Worm (Caenorhabditis elegans) whole organism, L3 larva: ENCODE results near the gene Y43F8C.3.

Experiments used
- ama-1 ChIP-seq: fragments of 150-350 bp; optimal IDR thresholded peaks from 2 replicates; lab custom pipeline; 2018
- ceh-28 ChIP-seq: fragments of 150-350 bp; optimal IDR thresholded peaks from 2 replicates; lab custom pipeline; 2014; ENCODE audit warnings: missing biosample characterization, missing genetic modification reagents, missing genetic modification characterization
- ceh-82 ChIP-seq: fragments of 150-350 bp; optimal IDR thresholded peaks from 2 replicates; lab custom pipeline; 2014; ENCODE audit warnings: missing biosample characterization, missing genetic modification characterization
- ceh-9 ChIP-seq: sonication (generic microtip); optimal IDR thresholded peaks from 2 replicates; lab custom pipeline; 2018; ENCODE audit warnings: missing biosample characterization, missing genetic modification characterization
- egl-27 ChIP-seq: sonication (generic microtip); optimal IDR thresholded peaks from 4 replicates; lab custom pipeline; 2017; ENCODE audit warnings: missing biosample characterization, missing genetic modification reagents, missing genetic modification characterization
- egl-5 ChIP-seq: fragments of 150-350 bp; optimal IDR thresholded peaks from 2 replicates; lab custom pipeline; 2017; ENCODE audit warnings: missing biosample characterization, missing genetic modification reagents, missing genetic modification characterization, inconsistent platforms
- elt-1 ChIP-seq: fragments of 150-350 bp; optimal IDR thresholded peaks from 2 replicates; lab custom pipeline; 2014; ENCODE audit warnings: missing biosample characterization, missing genetic modification characterization
- eor-1 ChIP-seq, 2 experiments: fragments of 150-350 bp; optimal IDR thresholded peaks; 2 replicates each; lab custom pipeline; 2014 to 2018; ENCODE audit warnings: missing biosample characterization in 2 of 2, missing genetic modification characterization in 2 of 2
- fkh-10 ChIP-seq: sonication (generic microtip); optimal IDR thresholded peaks from 2 replicates; lab custom pipeline; 2017; ENCODE audit warnings: missing biosample characterization, missing genetic modification reagents, missing genetic modification characterization
- fos-1 ChIP-seq: fragments of 150-350 bp; optimal IDR thresholded peaks from 2 replicates; lab custom pipeline; 2014; ENCODE audit warnings: missing biosample characterization, missing genetic modification characterization
- hmg-11 ChIP-seq: sonication (generic microtip); optimal IDR thresholded peaks from 2 replicates; lab custom pipeline; 2016; ENCODE audit warnings: missing genetic modification characterization, missing compliant biosample characterization
- lin-39 ChIP-seq: fragments of 150-350 bp; optimal IDR thresholded peaks from 2 replicates; lab custom pipeline; 2018; ENCODE audit warnings: missing biosample characterization, missing genetic modification reagents, missing genetic modification characterization
- lsy-12 ChIP-seq: sonication (generic microtip); optimal IDR thresholded peaks from 2 replicates; lab custom pipeline; 2016; ENCODE audit warnings: mild to moderate bottlenecking, missing genetic modification characterization, missing compliant biosample characterization
- mml-1 ChIP-seq: fragments of 150-350 bp; sonication (generic microtip); optimal IDR thresholded peaks from 3 replicates; lab custom pipeline; 2014; ENCODE audit warnings: missing biosample characterization, missing genetic modification characterization
- nfya-1 ChIP-seq: sonication (generic microtip); optimal IDR thresholded peaks from 2 replicates; lab custom pipeline; 2017; ENCODE audit warnings: missing genetic modification characterization, mild to moderate bottlenecking, missing compliant biosample characterization, antibody characterized with exemption, moderate library complexity; ENCODE audit not compliant: insufficient read depth
- nhr-12 ChIP-seq: fragments of 150-350 bp; optimal IDR thresholded peaks from 2 replicates; lab custom pipeline; 2014; ENCODE audit warnings: missing biosample characterization, missing genetic modification characterization
- nhr-23 ChIP-seq: fragments of 150-350 bp; optimal IDR thresholded peaks from 2 replicates; lab custom pipeline; 2014; ENCODE audit warnings: missing biosample characterization, missing genetic modification reagents, missing genetic modification characterization
- nhr-237 ChIP-seq: fragments of 150-350 bp; optimal IDR thresholded peaks from 2 replicates; lab custom pipeline; 2014; ENCODE audit warnings: missing biosample characterization, missing genetic modification characterization
- nhr-28 ChIP-seq: fragments of 150-350 bp; optimal IDR thresholded peaks from 2 replicates; lab custom pipeline; 2014; ENCODE audit warnings: missing biosample characterization, missing genetic modification characterization
- nhr-43 ChIP-seq: sonication (generic microtip); optimal IDR thresholded peaks from 2 replicates; lab custom pipeline; 2016; ENCODE audit warnings: mild to moderate bottlenecking, missing genetic modification characterization, missing compliant biosample characterization; ENCODE audit not compliant: poor library complexity, severe bottlenecking
- pha-4 ChIP-seq: fragments of 150-350 bp; optimal IDR thresholded peaks from 2 replicates; lab custom pipeline; 2014; ENCODE audit warnings: missing biosample characterization, missing genetic modification reagents, missing genetic modification characterization
- pqm-1 ChIP-seq: fragments of 150-350 bp; optimal IDR thresholded peaks from 2 replicates; lab custom pipeline; 2017; ENCODE audit warnings: missing biosample characterization, missing genetic modification characterization, inconsistent platforms
- sea-2 ChIP-seq: fragments of 150-350 bp; sonication (generic microtip); optimal IDR thresholded peaks from 4 replicates; lab custom pipeline; 2014; ENCODE audit warnings: missing biosample characterization, missing genetic modification reagents, missing genetic modification characterization
- skn-1 ChIP-seq: fragments of 150-350 bp; optimal IDR thresholded peaks from 2 replicates; lab custom pipeline; 2014; ENCODE audit warnings: missing biosample characterization, missing genetic modification characterization
- unc-62 ChIP-seq: fragments of 150-350 bp; sonication (generic microtip); optimal IDR thresholded peaks from 4 replicates; lab custom pipeline; 2014; ENCODE audit warnings: missing biosample characterization, missing genetic modification reagents, missing genetic modification characterization
- zag-1 ChIP-seq: fragments of 150-350 bp; optimal IDR thresholded peaks from 2 replicates; lab custom pipeline; 2014; ENCODE audit warnings: missing biosample characterization, missing genetic modification characterization
- ztf-11 ChIP-seq: fragments of 150-350 bp; optimal IDR thresholded peaks from 2 replicates; lab custom pipeline; 2014; ENCODE audit warnings: missing biosample characterization, missing genetic modification characterization

Y43F8C.3 gene

ce11 chrV:19629973-19630372 is 7.5 kb upstream of the Y43F8C.3 start:
- TF ChIP-seq ceh-28 (tag; lab: Kevin White, UChicago) (peak; percentile 98), fos-1 (tag; lab: Kevin White, UChicago) (no peak), nhr-43 (no peak), ztf-11 (tag; lab: Kevin White, UChicago) (no peak)
- TF ChIP-seq, all 47 proteins: peak for 1

DNA sequence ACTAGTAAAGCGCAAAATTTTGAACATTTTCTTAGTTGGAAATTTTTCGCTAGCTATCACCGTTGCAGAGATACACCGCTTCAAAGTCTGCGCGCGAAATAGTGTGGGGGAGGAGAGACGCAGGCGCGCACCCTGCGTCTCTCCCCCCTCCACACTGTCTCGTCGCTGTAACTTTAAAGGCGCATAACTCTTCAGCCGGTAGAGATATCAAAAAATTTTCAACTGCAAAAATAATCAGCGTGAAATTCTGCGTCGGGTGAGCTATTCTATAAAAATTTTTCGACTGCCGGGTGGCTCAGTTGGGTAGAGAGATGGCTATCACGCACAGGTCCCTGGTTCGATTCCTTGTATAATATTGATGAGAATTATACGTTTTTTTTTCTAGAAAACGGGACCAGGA is 7.1 kb upstream of the Y43F8C.3 start:
- TF ChIP-seq nhr-237 (no peak), ama-1 (lab: Kevin White, UChicago) (no peak), egl-27 (tag; lab: Kevin White, UChicago) (no peak), fkh-10 (GFP tag; lab: Kevin White, UChicago) (no peak), mml-1 (tag; lab: Kevin White, UChicago) (no peak), lsy-12 (tag; lab: Kevin White, UChicago) (no peak), nfya-1 (tag; lab: Kevin White, UChicago) (no peak), fos-1 (tag; lab: Kevin White, UChicago) (no peak), ceh-82 (tag; lab: Kevin White, UChicago) (no peak), skn-1 (no peak), elt-1 (tag; lab: Kevin White, UChicago) (no peak)

ce11 chrV:19625719-19626118 is 3.3 kb upstream of the Y43F8C.3 start:
- TF ChIP-seq unc-62 (GFP tag; lab: Kevin White, UChicago) (no peak), nhr-23 (tag; lab: Kevin White, UChicago) (no peak), sea-2 (no peak), fos-1 (tag; lab: Kevin White, UChicago) (no peak), pqm-1 (no peak)

DNA sequence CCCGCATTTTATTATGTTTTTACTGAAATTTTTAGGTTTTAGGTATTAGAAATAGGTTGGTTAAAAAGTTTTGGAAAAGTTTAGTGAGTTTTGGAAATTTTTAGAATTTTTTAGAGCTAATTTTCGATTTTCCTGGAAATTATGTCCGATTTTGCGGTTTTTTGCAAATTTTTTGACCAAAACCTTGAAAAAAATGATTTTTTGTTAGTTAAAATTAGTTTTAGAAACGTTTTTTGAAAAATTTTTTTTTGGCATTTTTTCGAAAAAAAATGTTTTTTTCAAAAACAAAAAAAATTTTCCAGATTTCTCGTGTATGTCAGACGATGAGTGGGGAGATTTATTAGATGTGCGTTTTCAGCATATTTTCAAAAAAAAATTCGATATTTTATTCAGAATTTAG is 2.3 kb upstream of the Y43F8C.3 start, which contains the start of gene dyf-19:
Gene dyf-19, plus strand, starts transcription at position 301 of the 400 bp plus-strand sequence.
- no peak for TF ChIP-seq egl-5 (tag; lab: Kevin White, UChicago)
- no peak for TF ChIP-seq ama-1 (lab: Kevin White, UChicago)
- TF ChIP-seq nhr-12 (tag; lab: Kevin White, UChicago), result no peak
- TF ChIP-seq eor-1 (tag; optimal IDR thresholded peaks at IDR 0.05; lab: Kevin White, UChicago), result no peak
- no peak for TF ChIP-seq nhr-28 (tag; lab: Kevin White, UChicago)
- no peak for TF ChIP-seq nhr-237

ce11 chrV:19623523-19624312 is 1.3 kb upstream of the Y43F8C.3 start:
- TF ChIP-seq ztf-11 (tag; lab: Kevin White, UChicago) (no peak), fkh-10 (GFP tag; lab: Kevin White, UChicago) (no peak), elt-1 (tag; lab: Kevin White, UChicago) (no peak), zag-1 (tag; lab: Kevin White, UChicago) (no peak), pha-4 (tag; lab: Kevin White, UChicago) (peak; percentile 5), lsy-12 (tag; lab: Kevin White, UChicago) (no peak)

DNA sequence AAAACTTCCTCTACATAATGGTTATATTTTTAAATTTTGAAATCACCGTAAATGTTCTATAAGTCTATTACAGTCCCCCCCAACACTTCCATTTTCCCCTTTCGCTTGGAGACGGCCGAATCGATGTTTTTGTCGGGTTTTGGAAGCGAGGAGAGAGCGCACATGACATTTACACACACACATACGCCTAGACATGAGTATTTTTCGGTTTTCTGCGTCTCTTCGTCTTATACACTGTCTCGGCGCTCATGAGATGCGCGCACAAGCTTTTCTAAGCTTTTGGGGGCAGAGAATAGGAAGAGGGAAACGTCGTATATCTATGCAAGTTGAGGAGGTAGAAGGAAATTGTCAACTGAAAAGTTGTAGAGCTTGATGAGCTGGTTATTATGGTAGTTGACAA is 2.3 kb downstream of the Y43F8C.3 start:
- peak; percentile 35 for TF ChIP-seq pha-4 (tag; lab: Kevin White, UChicago)
- TF ChIP-seq ztf-11 (tag; lab: Kevin White, UChicago), result no peak
- peak; percentile 0 for TF ChIP-seq lin-39 (tag; lab: Kevin White, UChicago)
- TF ChIP-seq egl-5 (tag; lab: Kevin White, UChicago), result peak; percentile 34
- peak; percentile 62 for TF ChIP-seq hmg-11
- TF ChIP-seq nfya-1 (tag; lab: Kevin White, UChicago), result peak; percentile 52

DNA sequence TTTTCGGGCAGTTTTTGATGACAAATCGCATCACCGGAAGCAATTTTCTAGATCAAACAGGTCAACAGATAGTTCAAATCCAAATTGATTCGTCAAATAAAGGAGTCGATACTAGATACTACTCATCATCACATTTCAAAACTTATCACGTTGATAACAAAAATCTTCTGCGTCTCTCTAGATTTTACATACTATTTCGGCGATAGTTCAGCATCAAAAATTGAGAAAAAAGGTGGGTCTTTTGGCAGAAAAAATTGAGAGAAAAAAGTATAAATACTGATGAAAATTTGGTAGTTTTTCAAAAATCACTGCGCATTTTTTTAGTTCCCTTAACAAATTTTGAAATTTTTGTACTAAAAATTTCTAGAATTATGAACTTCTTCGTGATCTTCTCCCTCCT is 9.3 kb downstream of the Y43F8C.3 start, which contains the start of gene nlp-26:
Gene nlp-26, plus strand, starts transcription at position 301 of the 400 bp plus-strand sequence.
- TF ChIP-seq nhr-43 (peak; percentile 13), ceh-9 (tag; lab: Kevin White, UChicago) (no peak)
